Worm (Caenorhabditis elegans) whole organism, L2 larva: ENCODE results near the gene slc-25A18.1.

Source experiments
- C34F6.9 ChIP-seq: fragments of 150-350 bp; optimal IDR thresholded peaks from 2 replicates; lab custom pipeline; 2014; ENCODE audit warnings: missing biosample characterization, missing genetic modification characterization
- ZK546.5 ChIP-seq: sonication (generic microtip); optimal IDR thresholded peaks from 2 replicates; lab custom pipeline; 2017; ENCODE audit warnings: missing biosample characterization, missing genetic modification characterization
- ceh-82 ChIP-seq: fragments of 150-350 bp; optimal IDR thresholded peaks from 2 replicates; lab custom pipeline; 2014; ENCODE audit warnings: missing biosample characterization, missing genetic modification characterization
- dmd-4 ChIP-seq: sonication (generic microtip); optimal IDR thresholded peaks from 2 replicates; lab custom pipeline; 2017; ENCODE audit warnings: missing biosample characterization, missing genetic modification characterization
- egl-27 ChIP-seq: sonication (generic microtip); optimal IDR thresholded peaks from 3 replicates; lab custom pipeline; 2017; ENCODE audit warnings: missing biosample characterization, missing genetic modification reagents, missing genetic modification characterization
- elt-3 ChIP-seq: sonication (generic microtip); optimal IDR thresholded peaks from 2 replicates; lab custom pipeline; 2017; ENCODE audit warnings: missing biosample characterization, missing genetic modification characterization
- lsy-2 ChIP-seq, 2 experiments: fragments of 150-350 bp in 1 of 2; sonication (generic microtip) in 1 of 2; optimal IDR thresholded peaks; 2 replicates each; lab custom pipeline; 2014 to 2017; ENCODE audit warnings: missing biosample characterization in 2 of 2, missing genetic modification characterization in 2 of 2
- nhr-129 ChIP-seq: fragments of 150-350 bp; optimal IDR thresholded peaks from 2 replicates; lab custom pipeline; 2014; ENCODE audit warnings: missing biosample characterization, missing genetic modification characterization
- skn-1 ChIP-seq: sonication (generic microtip); optimal IDR thresholded peaks from 2 replicates; lab custom pipeline; 2017; ENCODE audit warnings: missing biosample characterization, missing genetic modification characterization
- unc-39 ChIP-seq: fragments of 150-350 bp; optimal IDR thresholded peaks from 2 replicates; lab custom pipeline; 2014; ENCODE audit warnings: missing biosample characterization, missing genetic modification characterization
- zag-1 ChIP-seq: fragments of 150-350 bp; optimal IDR thresholded peaks from 2 replicates; lab custom pipeline; 2014; ENCODE audit warnings: missing biosample characterization, missing genetic modification characterization
- ztf-11 ChIP-seq: sonication (generic microtip); optimal IDR thresholded peaks from 2 replicates; lab custom pipeline; 2017; ENCODE audit warnings: missing biosample characterization, missing genetic modification characterization

DNA sequence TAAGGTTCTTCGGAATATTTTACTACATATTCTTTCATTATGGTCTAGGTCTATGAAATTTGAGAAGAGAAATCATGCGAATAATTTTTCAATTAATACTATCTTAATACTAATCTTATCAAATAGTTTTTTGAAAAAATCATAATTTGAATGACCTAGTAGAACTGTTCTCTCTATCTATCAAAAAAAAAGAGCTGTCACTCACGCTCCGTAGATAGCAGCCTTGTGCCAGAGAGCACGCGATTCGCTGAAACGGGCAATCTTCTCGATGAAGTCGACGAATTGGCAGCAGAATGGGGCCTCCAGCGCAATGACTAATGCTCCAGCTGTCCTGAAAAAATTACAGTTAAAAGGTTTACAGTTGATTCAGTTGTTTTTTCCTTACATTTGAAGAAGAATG is 34.1 kb downstream of the slc-25A18.1 start:
- TF ChIP-seq unc-39 (tag; lab: Kevin White, UChicago): no peak
- no peak for TF ChIP-seq zag-1 (tag; lab: Kevin White, UChicago)
- no peak for TF ChIP-seq egl-27 (tag; lab: Kevin White, UChicago)
- TF ChIP-seq elt-3 (tag; lab: Kevin White, UChicago): no peak
- TF ChIP-seq ceh-82 (tag; lab: Kevin White, UChicago): no peak
- no peak for TF ChIP-seq nhr-129 (tag; lab: Kevin White, UChicago)
- TF ChIP-seq ztf-11 (tag; lab: Kevin White, UChicago): no peak
- TF ChIP-seq ZK546.5: no peak
- no peak for TF ChIP-seq C34F6.9 (tag; lab: Kevin White, UChicago)
- TF ChIP-seq skn-1 (tag; lab: Kevin White, UChicago): no peak
- no peak for TF ChIP-seq dmd-4 (tag; lab: Kevin White, UChicago)
- TF ChIP-seq lsy-2 (tag; optimal IDR thresholded peaks at IDR 0.05; lab: Kevin White, UChicago): no peak
